Fruit fly (Drosophila melanogaster) whole organism, embryonic: ENCODE data around the gene CG15543.

Experiments used
- Bteb2 ChIP-seq: fragments of 200-800 bp; sonication (Bioruptor generic); optimal IDR thresholded peaks from 2 replicates; lab custom pipeline; 2016; ENCODE audit warnings: missing biosample characterization, missing genetic modification characterization
- CG11560 ChIP-seq: fragments of 200-800 bp; sonication (Bioruptor generic); IDR thresholded peaks from 3 replicates; pipeline ENCODE4 v1.3.6; 2022; ENCODE audit warnings: missing biosample characterization, missing genetic modification characterization
- CG12391 ChIP-seq: fragments of 200-800 bp; sonication (Bioruptor generic); optimal IDR thresholded peaks from 3 replicates; lab custom pipeline; 2018; ENCODE audit warnings: missing biosample characterization, mild to moderate bottlenecking, missing genetic modification characterization, moderate library complexity
- CG1529 ChIP-seq: fragments of 200-800 bp; sonication (Bioruptor generic); optimal IDR thresholded peaks from 3 replicates; lab custom pipeline; 2018; ENCODE audit warnings: missing biosample characterization, missing genetic modification characterization
- CG18011 ChIP-seq: fragments of 200-800 bp; sonication (Bioruptor generic); optimal IDR thresholded peaks from 2 replicates; lab custom pipeline; 2017; ENCODE audit warnings: missing biosample characterization, missing genetic modification characterization, mild to moderate bottlenecking, moderate library complexity, missing genotype
- CG2120 ChIP-seq: fragments of 200-800 bp; sonication (Bioruptor generic); optimal IDR thresholded peaks from 3 replicates; lab custom pipeline; 2016; ENCODE audit warnings: missing biosample characterization, missing genetic modification characterization
- CG30020 ChIP-seq: fragments of 200-800 bp; optimal IDR thresholded peaks from 2 replicates; lab custom pipeline; 2019; ENCODE audit warnings: missing biosample characterization, mild to moderate bottlenecking, missing genetic modification characterization, moderate library complexity
- CG30403 ChIP-seq: fragments of 200-800 bp; sonication (Bioruptor generic); optimal IDR thresholded peaks from 3 replicates; lab custom pipeline; 2016; ENCODE audit warnings: missing biosample characterization, missing genetic modification characterization
- CG32772 ChIP-seq: fragments of 200-800 bp; sonication (Bioruptor generic); IDR thresholded peaks from 2 replicates; pipeline ENCODE4 v1.3.6; 2022; ENCODE audit warnings: missing biosample characterization, missing genetic modification characterization
- CG4360 ChIP-seq: fragments of 200-800 bp; sonication (Bioruptor generic); IDR thresholded peaks from 2 replicates; pipeline ENCODE4 v1.3.6; 2022; ENCODE audit warnings: missing biosample characterization, missing genetic modification characterization
- CG4424 ChIP-seq: fragments of 200-800 bp; sonication (Bioruptor generic); optimal IDR thresholded peaks from 3 replicates; lab custom pipeline; 2016; ENCODE audit warnings: missing biosample characterization, missing genetic modification characterization
- Camta ChIP-seq: fragments of 200-800 bp; sonication (Bioruptor generic); optimal IDR thresholded peaks from 2 replicates; lab custom pipeline; 2016; ENCODE audit warnings: missing biosample characterization, missing genetic modification characterization
- CoRest ChIP-seq: fragments of 200-800 bp; sonication (Bioruptor generic); optimal IDR thresholded peaks from 3 replicates; lab custom pipeline; 2018; ENCODE audit warnings: missing biosample characterization, mild to moderate bottlenecking, missing genetic modification characterization, moderate library complexity
- D19A ChIP-seq: fragments of 200-800 bp; optimal IDR thresholded peaks from 3 replicates; lab custom pipeline; 2019; ENCODE audit warnings: missing biosample characterization, mild to moderate bottlenecking, missing genetic modification characterization, moderate library complexity
- Drgx ChIP-seq: fragments of 200-800 bp; sonication (Bioruptor generic); IDR thresholded peaks from 2 replicates; pipeline ENCODE4 v1.3.6; 2022; ENCODE audit warnings: missing biosample characterization, missing genetic modification characterization
- Med ChIP-seq: fragments of 200-800 bp; sonication (Bioruptor generic); peaks from one replicate; lab custom pipeline; 2016; ENCODE audit warnings: missing biosample characterization, missing genetic modification characterization, mild to moderate bottlenecking, inconsistent platforms, moderate library complexity
- NC2β ChIP-seq: fragments of 200-800 bp; sonication (Bioruptor generic); optimal IDR thresholded peaks from 2 replicates; lab custom pipeline; 2016; ENCODE audit warnings: missing biosample characterization, missing genetic modification characterization
- Nf-YB ChIP-seq: fragments of 200-800 bp; sonication (Bioruptor generic); optimal IDR thresholded peaks from 3 replicates; lab custom pipeline; 2019; ENCODE audit warnings: missing biosample characterization, mild to moderate bottlenecking, missing genetic modification characterization, moderate library complexity
- Ptx1 ChIP-seq: fragments of 200-800 bp; sonication (Bioruptor generic); IDR thresholded peaks from 2 replicates; pipeline ENCODE4 v1.3.6; 2022; ENCODE audit warnings: missing biosample characterization, missing genetic modification characterization
- Sox102F ChIP-seq: fragments of 200-800 bp; sonication (Bioruptor generic); optimal IDR thresholded peaks from 2 replicates; lab custom pipeline; 2018; ENCODE audit warnings: missing biosample characterization, mild to moderate bottlenecking, missing genetic modification characterization, moderate library complexity
- Sry-δ ChIP-seq: fragments of 200-800 bp; sonication (Bioruptor generic); optimal IDR thresholded peaks from 2 replicates; lab custom pipeline; 2016; ENCODE audit warnings: missing biosample characterization, missing genetic modification characterization
- Xbp1 ChIP-seq: fragments of 200-800 bp; sonication (Bioruptor generic); optimal IDR thresholded peaks from 3 replicates; lab custom pipeline; 2016; ENCODE audit warnings: missing biosample characterization, mild to moderate bottlenecking, missing genetic modification characterization
- ara ChIP-seq: fragments of 200-800 bp; sonication (Bioruptor generic); IDR thresholded peaks from 2 replicates; pipeline ENCODE4 v1.3.6; 2022; ENCODE audit warnings: missing biosample characterization, missing genetic modification characterization
- chif ChIP-seq, 2 experiments: fragments of 200-800 bp; sonication (Bioruptor generic); optimal IDR thresholded peaks; 3 replicates each; lab custom pipeline; 2016; ENCODE audit warnings: missing biosample characterization in 2 of 2, missing genetic modification characterization in 2 of 2
- croc ChIP-seq: fragments of 200-800 bp; sonication (Bioruptor generic); conservative IDR thresholded peaks from 3 replicates; pipeline ENCODE4 v1.3.6; 2022; ENCODE audit warnings: missing biosample characterization, missing genetic modification characterization
- crol ChIP-seq: fragments of 200-800 bp; sonication (Bioruptor generic); IDR thresholded peaks from 2 replicates; pipeline ENCODE4 v1.3.6; 2022; ENCODE audit warnings: missing biosample characterization, missing genetic modification characterization
- dpn ChIP-seq, 2 experiments: fragments of 200-800 bp; sonication (Bioruptor generic); optimal IDR thresholded peaks; 3 replicates each; lab custom pipeline; 2016; ENCODE audit warnings: missing biosample characterization in 2 of 2, missing genetic modification characterization in 2 of 2
- fd96Cb ChIP-seq: fragments of 200-800 bp; sonication (Bioruptor generic); optimal IDR thresholded peaks from 2 replicates; lab custom pipeline; 2018; ENCODE audit warnings: missing biosample characterization, mild to moderate bottlenecking, missing genetic modification characterization, moderate library complexity
- gce ChIP-seq: fragments of 200-800 bp; sonication (Bioruptor generic); IDR thresholded peaks from 3 replicates; pipeline ENCODE4 v1.3.6; 2022; ENCODE audit warnings: missing biosample characterization, missing genetic modification characterization
- gem ChIP-seq: fragments of 200-800 bp; sonication (Bioruptor generic); optimal IDR thresholded peaks from 2 replicates; lab custom pipeline; 2019; ENCODE audit warnings: missing biosample characterization, mild to moderate bottlenecking, missing genetic modification characterization, moderate library complexity
- gt ChIP-seq: fragments of 200-800 bp; sonication (Bioruptor generic); IDR thresholded peaks from 2 replicates; pipeline ENCODE4 v1.3.6; 2022; ENCODE audit warnings: missing biosample characterization, missing genetic modification characterization
- jumu ChIP-seq: fragments of 200-800 bp; sonication (Bioruptor generic); optimal IDR thresholded peaks from 3 replicates; lab custom pipeline; 2016; ENCODE audit warnings: missing biosample characterization, missing genetic modification characterization
- kay ChIP-seq: fragments of 200-800 bp; sonication (Bioruptor generic); optimal IDR thresholded peaks from 2 replicates; lab custom pipeline; 2016; ENCODE audit warnings: missing biosample characterization, missing genetic modification characterization
- nom ChIP-seq: fragments of 200-800 bp; sonication (Bioruptor generic); optimal IDR thresholded peaks from 2 replicates; lab custom pipeline; 2017; ENCODE audit warnings: missing biosample characterization, missing genetic modification characterization, mild to moderate bottlenecking, moderate library complexity, missing genetic modification reagents
- pfk ChIP-seq: fragments of 200-800 bp; sonication (Bioruptor generic); optimal IDR thresholded peaks from 2 replicates; lab custom pipeline; 2018; ENCODE audit warnings: missing biosample characterization, mild to moderate bottlenecking, missing genetic modification characterization, moderate library complexity
- pita ChIP-seq: fragments of 200-800 bp; sonication (Bioruptor generic); optimal IDR thresholded peaks from 2 replicates; lab custom pipeline; 2017; ENCODE audit warnings: missing biosample characterization, mild to moderate bottlenecking, missing genetic modification characterization
- prd ChIP-seq, 3 experiments: fragments of >200 bp in 2 of 3; fragments of 200-800 bp in 1 of 3; sonication (Bioruptor generic) in 1 of 3; optimal IDR thresholded peaks in 2 of 3; IDR thresholded peaks in 1 of 3; 2 replicates in 2 of 3; 3 replicates in 1 of 3; pipeline versions ENCODE4 v1.3.6 to Lab custom; 2017 to 2022; ENCODE audit warnings: missing biosample characterization in 1 of 3, missing genetic modification characterization in 1 of 3
- pum ChIP-seq: fragments of 200-800 bp; sonication (Bioruptor generic); optimal IDR thresholded peaks from 2 replicates; lab custom pipeline; 2016; ENCODE audit warnings: missing biosample characterization, missing genetic modification characterization
- pzg ChIP-seq: fragments of 200-800 bp; sonication (Bioruptor generic); optimal IDR thresholded peaks from 3 replicates; lab custom pipeline; 2018; ENCODE audit warnings: missing biosample characterization, mild to moderate bottlenecking, missing genetic modification characterization, moderate library complexity
- rib ChIP-seq: fragments of 200-800 bp; sonication (Bioruptor generic); IDR thresholded peaks from 2 replicates; pipeline ENCODE4 v1.3.6; 2022; ENCODE audit warnings: missing biosample characterization, missing genetic modification characterization
- row ChIP-seq: fragments of 200-800 bp; sonication (Bioruptor generic); IDR thresholded peaks from 3 replicates; pipeline ENCODE4 v1.3.6; 2022; ENCODE audit warnings: missing biosample characterization, missing genetic modification characterization
- scrt ChIP-seq: fragments of 200-800 bp; sonication (Bioruptor generic); optimal IDR thresholded peaks from 2 replicates; lab custom pipeline; 2018; ENCODE audit warnings: missing biosample characterization, mild to moderate bottlenecking, missing genetic modification characterization, moderate library complexity
- sens ChIP-seq: fragments of 200-800 bp; sonication (Bioruptor generic); peaks from one replicate; lab custom pipeline; 2016; ENCODE audit warnings: missing biosample characterization, missing genetic modification characterization
- seq ChIP-seq: fragments of 200-800 bp; sonication (Bioruptor generic); IDR thresholded peaks from 2 replicates; pipeline ENCODE4 v1.3.6; 2022; ENCODE audit warnings: missing biosample characterization, missing genetic modification characterization
- slp2 ChIP-seq: fragments of 200-800 bp; sonication (Bioruptor generic); optimal IDR thresholded peaks from 2 replicates; lab custom pipeline; 2016; ENCODE audit warnings: missing biosample characterization, missing genetic modification characterization
- ssp ChIP-seq: fragments of 200-800 bp; sonication (Bioruptor generic); IDR thresholded peaks from 2 replicates; pipeline ENCODE4 v1.3.6; 2022; ENCODE audit warnings: missing biosample characterization, missing genetic modification characterization
- twi ChIP-seq: fragments of 200-800 bp; optimal IDR thresholded peaks from 2 replicates; lab custom pipeline; 2019; ENCODE audit warnings: missing biosample characterization, mild to moderate bottlenecking, missing genetic modification characterization, moderate library complexity
- tx ChIP-seq: fragments of 200-800 bp; sonication (Bioruptor generic); optimal IDR thresholded peaks from 2 replicates; lab custom pipeline; 2016; ENCODE audit warnings: missing biosample characterization, missing genetic modification characterization
- zf30C ChIP-seq: fragments of 200-800 bp; sonication (Bioruptor generic); optimal IDR thresholded peaks from 3 replicates; lab custom pipeline; 2018; ENCODE audit warnings: missing biosample characterization, mild to moderate bottlenecking, missing genetic modification characterization

Gene CG15543

dm6 chr3R:30772779-30773546 is 30.3 kb downstream of the CG15543 start (continued):
- no peak for TF ChIP-seq CG4424 (GFP tag; lab: Kevin White, UChicago)
- no peak for TF ChIP-seq CG11560
- TF ChIP-seq gce (GFP tag; lab: Robert Waterston, UW) = no peak
- TF ChIP-seq pzg (GFP tag; lab: Kevin White, UChicago) = no peak
- no peak for TF ChIP-seq CoRest (tag; lab: Kevin White, UChicago)
- TF ChIP-seq jumu (GFP tag; lab: Kevin White, UChicago) = no peak
- TF ChIP-seq twi (tag; lab: Kevin White, UChicago) = no peak
- TF ChIP-seq CG1529 (GFP tag; lab: Kevin White, UChicago) = no peak
- no peak for TF ChIP-seq pita (GFP tag; lab: Kevin White, UChicago)
- no peak for TF ChIP-seq scrt (GFP tag; lab: Kevin White, UChicago)
- TF ChIP-seq croc (GFP tag; lab: Robert Waterston, UW) = no peak
- TF ChIP-seq crol (GFP tag; lab: Robert Waterston, UW) = 0 out of 2 replicates have a peak, but pooled peaks have one; percentile 42
- TF ChIP-seq Camta (GFP tag; lab: Kevin White, UChicago) = no peak
- TF ChIP-seq row (GFP tag; lab: Robert Waterston, UW) = 0 out of 3 replicates have a peak, but pooled peaks have one; percentile 24
- TF ChIP-seq Nf-YB (GFP tag; lab: Kevin White, UChicago) = peak; percentile 76
- no peak for TF ChIP-seq D19A
- no peak for TF ChIP-seq slp2
- TF ChIP-seq fd96Cb (tag; lab: Kevin White, UChicago) = peak; percentile 0
- no peak for TF ChIP-seq NC2β (GFP tag; lab: Kevin White, UChicago)
- no peak for TF ChIP-seq CG30020 (tag; lab: Kevin White, UChicago)
- TF ChIP-seq Sry-δ (GFP tag; lab: Kevin White, UChicago) = no peak
- TF ChIP-seq kay (GFP tag; lab: Kevin White, UChicago) = no peak

DNA sequence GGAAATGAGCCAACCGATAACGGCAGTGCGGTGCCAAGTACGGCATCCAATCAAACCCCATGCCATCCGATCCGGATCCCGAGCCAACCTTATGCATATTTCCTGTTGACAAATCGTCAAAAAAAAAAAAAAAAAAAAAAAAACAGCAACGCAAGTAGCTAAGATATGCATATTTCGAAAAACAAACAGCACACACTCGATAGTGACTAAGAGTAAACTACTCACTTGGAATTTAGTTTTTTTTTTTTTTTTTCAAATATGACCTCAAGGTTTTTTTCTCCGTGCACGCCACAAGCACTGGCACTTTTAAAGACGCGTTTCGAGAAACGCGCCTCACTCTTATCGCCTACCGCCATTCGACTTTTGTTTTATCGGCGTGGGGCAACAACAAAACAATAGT is 32.6 kb downstream of the CG15543 start:
- TF ChIP-seq CG12391 (tag; lab: Kevin White, UChicago) (peak; percentile 2), Drgx (GFP tag; lab: Robert Waterston, UW) (0 out of 2 replicates have a peak, but pooled peaks have one; percentile 9), sens (GFP tag; lab: Kevin White, UChicago) (peak; percentile 85), Ptx1 (GFP tag; lab: Robert Waterston, UW) (0 out of 2 replicates have a peak, but pooled peaks have one; percentile 6), gt (GFP tag; lab: Robert Waterston, UW) (no peak), nom (GFP tag; lab: Kevin White, UChicago) (no peak), pum (GFP tag; lab: Kevin White, UChicago) (peak; percentile 4), CG2120 (GFP tag; lab: Kevin White, UChicago) (peak; percentile 19), ssp (GFP tag; lab: Robert Waterston, UW) (no peak), rib (GFP tag; lab: Robert Waterston, UW) (no peak), seq (GFP tag; lab: Robert Waterston, UW) (0 out of 2 replicates have a peak, but pooled peaks have one; percentile 17), Sox102F (GFP tag; lab: Kevin White, UChicago) (peak; percentile 21), tx (GFP tag; lab: Kevin White, UChicago) (no peak), Med (peak; percentile 74), CG32772 (peak; percentile 45), CG4360 (GFP tag; lab: Robert Waterston, UW) (peak; percentile 33; the same call in 1 of the 2 replicates), gem (tag; lab: Kevin White, UChicago) (peak; percentile 50), pfk (GFP tag; lab: Kevin White, UChicago) (no peak), row (GFP tag; lab: Robert Waterston, UW) (peak; percentile 47; the same call in 1 of the 3 replicates), Xbp1 (peak; percentile 13), dpn (GFP tag; optimal IDR thresholded peaks at IDR 0.05; lab: Kevin White, UChicago) (peak in 1 of 2 experiments; percentile 3), ara (GFP tag; lab: Robert Waterston, UW) (peak; percentile 18; the same call in 1 of the 2 replicates), prd (optimal IDR thresholded peaks at IDR 0.05; lab: Kevin White, UChicago) (no peak), prd (GFP tag; IDR thresholded peaks at IDR 0.05; lab: Robert Waterston, UW) (peak; percentile 24; the same call in 1 of the 3 replicates), CG18011 (GFP tag; lab: Kevin White, UChicago) (no peak), CG30403 (peak; percentile 9), zf30C (GFP tag; lab: Kevin White, UChicago) (peak; percentile 19), chif (GFP tag; optimal IDR thresholded peaks at IDR 0.05; lab: Kevin White, UChicago) (peak in 1 of 2 experiments; percentile 26), Bteb2 (no peak)
